Fruit fly (Drosophila melanogaster) whole organism, wandering third instar larva: Measurements from ENCODE around the gene Neurl4.

Experiments
- Abd-B ChIP-seq: fragments of >200 bp; optimal IDR thresholded peaks from 2 replicates; lab custom pipeline; 2017; ENCODE audit warnings: missing biosample characterization, missing genetic modification characterization
- CrebA ChIP-seq: fragments of 200-800 bp; sonication (Bioruptor generic); optimal IDR thresholded peaks from 2 replicates; lab custom pipeline; 2016; ENCODE audit warnings: missing biosample characterization, mild to moderate bottlenecking, missing genetic modification characterization, borderline replicate concordance
- Jra ChIP-seq: sonication (Bioruptor generic); optimal IDR thresholded peaks from 2 replicates; lab custom pipeline; 2016; ENCODE audit warnings: missing biosample characterization, missing genetic modification characterization
- Myc ChIP-seq: fragments of >200 bp; optimal IDR thresholded peaks from 2 replicates; lab custom pipeline; 2017
- br ChIP-seq: fragments of 200-800 bp; sonication (Bioruptor generic); optimal IDR thresholded peaks from 2 replicates; lab custom pipeline; 2016; ENCODE audit warnings: missing biosample characterization, missing genetic modification characterization
- foxo ChIP-seq, 2 experiments: fragments of 200-800 bp; sonication (Bioruptor generic); optimal IDR thresholded peaks; 2 replicates in 1 of 2; 3 replicates in 1 of 2; lab custom pipeline; 2016 to 2017; ENCODE audit warnings: missing biosample characterization in 2 of 2, missing genetic modification characterization in 2 of 2
- fru ChIP-seq: fragments of 200-800 bp; sonication (Bioruptor generic); optimal IDR thresholded peaks from 3 replicates; lab custom pipeline; 2016; ENCODE audit warnings: missing biosample characterization, mild to moderate bottlenecking, missing genetic modification characterization
- h ChIP-seq: fragments of 200-800 bp; sonication (Bioruptor generic); optimal IDR thresholded peaks from 3 replicates; lab custom pipeline; 2016; ENCODE audit warnings: missing biosample characterization, mild to moderate bottlenecking, missing genetic modification characterization
- rgr ChIP-seq: fragments of 200-800 bp; sonication (Bioruptor generic); optimal IDR thresholded peaks from 3 replicates; lab custom pipeline; 2016; ENCODE audit warnings: missing biosample characterization, mild to moderate bottlenecking, missing genetic modification characterization
- sage ChIP-seq: fragments of 200-800 bp; sonication (Bioruptor generic); optimal IDR thresholded peaks from 2 replicates; lab custom pipeline; 2016; ENCODE audit warnings: missing biosample characterization, mild to moderate bottlenecking, missing genetic modification characterization
- usp ChIP-seq: fragments of >200 bp; optimal IDR thresholded peaks from 2 replicates; lab custom pipeline; 2017; ENCODE audit warnings: missing biosample characterization, missing genetic modification characterization

dm6 chr3L:13993742-13994719 is 55.7 kb downstream of the Neurl4 start, which contains the start of gene CtsK1:
- no peak for TF ChIP-seq Abd-B (GFP tag; lab: Kevin White, UChicago)
- no peak for TF ChIP-seq CrebA
- peak in 1 of 2 experiments; percentile 73 for TF ChIP-seq foxo (GFP tag; optimal IDR thresholded peaks at IDR 0.05; lab: Kevin White, UChicago)
- no peak for TF ChIP-seq usp (GFP tag; lab: Kevin White, UChicago)
- no peak for TF ChIP-seq sage (GFP tag; lab: Kevin White, UChicago)
- peak; percentile 64 for TF ChIP-seq h
- no peak for TF ChIP-seq Jra (GFP tag; lab: Kevin White, UChicago)
- TF ChIP-seq br (GFP tag; lab: Kevin White, UChicago), result peak; percentile 14
- peak; percentile 68 for TF ChIP-seq fru (GFP tag; lab: Kevin White, UChicago)
- no peak for TF ChIP-seq Myc (lab: Kevin White, UChicago)
- peak; percentile 66 for TF ChIP-seq rgr (GFP tag; lab: Kevin White, UChicago)
